4 fruit fly cellular contexts compared by ENCODE assay signal in the genomic region with DNA sequence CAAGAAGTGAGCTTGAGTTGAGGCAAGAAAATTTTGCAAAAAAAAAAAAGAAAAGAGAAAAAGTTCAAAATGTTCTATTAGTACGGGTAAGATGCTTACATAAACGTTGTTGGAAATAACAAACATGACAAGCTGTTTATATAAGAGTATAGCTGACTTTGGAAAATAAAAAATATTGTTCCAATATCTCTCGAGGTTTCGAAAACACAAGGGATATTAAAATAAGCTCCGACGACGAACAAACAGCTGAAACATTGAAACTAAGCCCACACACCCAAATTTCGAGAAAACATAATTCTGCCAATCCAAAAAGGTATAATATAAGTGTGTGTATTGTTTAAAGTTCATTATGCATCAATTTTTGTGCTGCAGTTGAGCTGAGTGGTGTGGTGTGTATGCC.
A peak's percentile ranks its signal among the peaks of the same experiment; 100 is the strongest.
TF ChIP-seq lines count a peak whose summit lies in the region.

No protein-coding gene starts in this region.

- TF ChIP-seq CTCF in whole organism, embryonic (GFP tag; optimal IDR thresholded peaks at IDR 0.05; lab: Kevin White, UChicago), result no peak

TF ChIP-seq in whole organism, embryonic, 481 proteins besides CTCF, POLR2A, EP300 and RAD21:
- TF ChIP-seq crp (GFP tag; optimal IDR thresholded peaks at IDR 0.05; lab: Kevin White, UChicago), result no peak
- TF ChIP-seq Pdp1 (GFP tag; optimal IDR thresholded peaks at IDR 0.05; lab: Kevin White, UChicago), result peak in 1 of 2 experiments; percentile 3
- peak; percentile 31 for TF ChIP-seq sens (GFP tag; lab: Kevin White, UChicago)

TF ChIP-seq in whole organism, prepupa, 60 proteins besides CTCF, POLR2A, EP300 and RAD21 (continues in another document):
- TF ChIP-seq CG10631 (GFP tag; optimal IDR thresholded peaks at IDR 0.05; lab: Kevin White, UChicago) (peak; percentile 29), Sox15 (GFP tag; optimal IDR thresholded peaks at IDR 0.05; lab: Kevin White, UChicago) (peak; percentile 38), Eip75B (GFP tag; optimal IDR thresholded peaks at IDR 0.05; lab: Kevin White, UChicago) (peak; percentile 24), CG8632 (GFP tag; optimal IDR thresholded peaks at IDR 0.05; lab: Kevin White, UChicago) (peak; percentile 33), CG6808 (GFP tag; optimal IDR thresholded peaks at IDR 0.05; lab: Kevin White, UChicago) (peak; percentile 42), CG34406 (GFP tag; optimal IDR thresholded peaks at IDR 0.05; lab: Kevin White, UChicago) (peak; percentile 54), CG8319 (GFP tag; optimal IDR thresholded peaks at IDR 0.05; lab: Kevin White, UChicago) (no peak), Ets96B (tag; optimal IDR thresholded peaks at IDR 0.05; lab: Kevin White, UChicago) (no peak), salr (GFP tag; optimal IDR thresholded peaks at IDR 0.05; lab: Kevin White, UChicago) (peak in 1 of 2 experiments; percentile 45), ss (GFP tag; optimal IDR thresholded peaks at IDR 0.05; lab: Kevin White, UChicago) (peak in 1 of 2 experiments; percentile 11), lz (GFP tag; optimal IDR thresholded peaks at IDR 0.05; lab: Kevin White, UChicago) (peak; percentile 54), Lpt (GFP tag; optimal IDR thresholded peaks at IDR 0.05; lab: Kevin White, UChicago) (no peak), CG11294 (GFP tag; IDR thresholded peaks at IDR 0.05; lab: Robert Waterston, UW) (no peak), eg (GFP tag; IDR thresholded peaks at IDR 0.05; lab: Robert Waterston, UW) (no peak; the same call in 2 of the 3 replicates), Gug (GFP tag; IDR thresholded peaks at IDR 0.05; lab: Robert Waterston, UW) (no peak), CG16779 (tag; optimal IDR thresholded peaks at IDR 0.05; lab: Kevin White, UChicago) (no peak), pdm3 (GFP tag; optimal IDR thresholded peaks at IDR 0.05; lab: Kevin White, UChicago) (peak; percentile 53), Eip93F (GFP tag; optimal IDR thresholded peaks at IDR 0.05; lab: Kevin White, UChicago) (no peak), Ets21C (GFP tag; optimal IDR thresholded peaks at IDR 0.05; lab: Kevin White, UChicago) (peak; percentile 19), CG9139 (GFP tag; optimal IDR thresholded peaks at IDR 0.05; lab: Kevin White, UChicago) (no peak), CG32006 (GFP tag; optimal IDR thresholded peaks at IDR 0.05; lab: Kevin White, UChicago) (peak; percentile 63), CG6276 (GFP tag; optimal IDR thresholded peaks at IDR 0.05; lab: Kevin White, UChicago) (peak; percentile 41), CG3032 (tag; optimal IDR thresholded peaks at IDR 0.05; lab: Kevin White, UChicago) (no peak), dsx (GFP tag; optimal IDR thresholded peaks at IDR 0.05; lab: Kevin White, UChicago; ENCODE audit: poor library complexity, severe bottlenecking) (no peak), CG7368 (GFP tag; optimal IDR thresholded peaks at IDR 0.05; lab: Kevin White, UChicago) (peak; percentile 13), CG6163 (GFP tag; IDR thresholded peaks at IDR 0.05; lab: Robert Waterston, UW) (0 out of 3 replicates have a peak, but pooled peaks have one; percentile 14), CG31627 (GFP tag; optimal IDR thresholded peaks at IDR 0.05; lab: Kevin White, UChicago) (peak; percentile 46)

TF ChIP-seq in whole organism, pupa, 21 proteins besides CTCF, POLR2A, EP300 and RAD21:
- no peak for TF ChIP-seq CG13204 (GFP tag; optimal IDR thresholded peaks at IDR 0.05; lab: Kevin White, UChicago)
- TF ChIP-seq Ets98B (GFP tag; IDR thresholded peaks at IDR 0.05; lab: Robert Waterston, UW), result no peak
- no peak for TF ChIP-seq EcR (GFP tag; optimal IDR thresholded peaks at IDR 0.05; lab: Kevin White, UChicago)
- TF ChIP-seq Snoo (tag; optimal IDR thresholded peaks at IDR 0.05; lab: Kevin White, UChicago), result peak; percentile 16
- peak; percentile 40 for TF ChIP-seq CG8159 (tag; optimal IDR thresholded peaks at IDR 0.05; lab: Kevin White, UChicago)
- peak; percentile 4 for TF ChIP-seq Pif1B (GFP tag; optimal IDR thresholded peaks at IDR 0.05; lab: Kevin White, UChicago)
- TF ChIP-seq CG9948 (tag; optimal IDR thresholded peaks at IDR 0.05; lab: Kevin White, UChicago), result peak; percentile 17
- peak; percentile 37 for TF ChIP-seq CG8301 (tag; optimal IDR thresholded peaks at IDR 0.05; lab: Kevin White, UChicago)
- TF ChIP-seq gl (tag; optimal IDR thresholded peaks at IDR 0.05; lab: Kevin White, UChicago), result no peak
- TF ChIP-seq Pif1A (GFP tag; optimal IDR thresholded peaks at IDR 0.05; lab: Kevin White, UChicago), result peak; percentile 19
- peak; percentile 15 for TF ChIP-seq CG17806 (tag; optimal IDR thresholded peaks at IDR 0.05; lab: Kevin White, UChicago)
- TF ChIP-seq CG15710 (tag; optimal IDR thresholded peaks at IDR 0.05; lab: Kevin White, UChicago), result peak; percentile 36
- TF ChIP-seq CG14655 (GFP tag; optimal IDR thresholded peaks at IDR 0.05; lab: Kevin White, UChicago), result peak; percentile 63
- no peak for TF ChIP-seq D1 (tag; optimal IDR thresholded peaks at IDR 0.05; lab: Kevin White, UChicago)
- peak; percentile 43; the same call in 1 of the 3 replicates for TF ChIP-seq fd96Ca (GFP tag; IDR thresholded peaks at IDR 0.05; lab: Robert Waterston, UW)

TF ChIP-seq in whole organism, wandering third instar larva, 38 proteins besides CTCF, POLR2A, EP300 and RAD21:
- no peak for TF ChIP-seq usp (GFP tag; optimal IDR thresholded peaks at IDR 0.05; lab: Kevin White, UChicago)
- TF ChIP-seq Vsx2 (GFP tag; optimal IDR thresholded peaks at IDR 0.05; lab: Kevin White, UChicago; ENCODE audit: partially characterized antibody), result no peak
- TF ChIP-seq Dfd (GFP tag; optimal IDR thresholded peaks at IDR 0.05; lab: Kevin White, UChicago), result no peak
- no peak for TF ChIP-seq Hr78 (GFP tag; optimal IDR thresholded peaks at IDR 0.05; lab: Kevin White, UChicago)
- TF ChIP-seq Hr83 (GFP tag; optimal IDR thresholded peaks at IDR 0.05; lab: Kevin White, UChicago; ENCODE audit: poor library complexity, severe bottlenecking), result no peak
- no peak for TF ChIP-seq HLH106 (tag; optimal IDR thresholded peaks at IDR 0.05; lab: Kevin White, UChicago)
- no peak for TF ChIP-seq dl (GFP tag; optimal IDR thresholded peaks at IDR 0.05; lab: Kevin White, UChicago; ENCODE audit: insufficient read depth in 1 of 2, partially characterized antibody in 2 of 2)
- TF ChIP-seq ey (GFP tag; optimal IDR thresholded peaks at IDR 0.05; lab: Kevin White, UChicago), result no peak
- peak; percentile 49 for TF ChIP-seq Sp1 (GFP tag; optimal IDR thresholded peaks at IDR 0.05; lab: Kevin White, UChicago)
- TF ChIP-seq br (GFP tag; optimal IDR thresholded peaks at IDR 0.05; lab: Kevin White, UChicago), result peak; percentile 26
- no peak for TF ChIP-seq CrebA (GFP tag; optimal IDR thresholded peaks at IDR 0.05; lab: Kevin White, UChicago; ENCODE audit: borderline replicate concordance)
- no peak for TF ChIP-seq Dif (GFP tag; optimal IDR thresholded peaks at IDR 0.05; lab: Kevin White, UChicago; ENCODE audit: partially characterized antibody)
- TF ChIP-seq tai (GFP tag; optimal IDR thresholded peaks at IDR 0.05; lab: Kevin White, UChicago), result no peak
- no peak for TF ChIP-seq jim (GFP tag; optimal IDR thresholded peaks at IDR 0.05; lab: Kevin White, UChicago)
- peak; percentile 15 for TF ChIP-seq h (GFP tag; optimal IDR thresholded peaks at IDR 0.05; lab: Kevin White, UChicago)
- no peak for TF ChIP-seq GATAd (GFP tag; optimal IDR thresholded peaks at IDR 0.05; lab: Kevin White, UChicago)
- TF ChIP-seq foxo (GFP tag; optimal IDR thresholded peaks at IDR 0.05; lab: Kevin White, UChicago), result peak in 1 of 2 experiments; percentile 36
- peak; percentile 39 for TF ChIP-seq dmrt93B (GFP tag; optimal IDR thresholded peaks at IDR 0.05; lab: Kevin White, UChicago)
- no peak for TF ChIP-seq dsf (GFP tag; optimal IDR thresholded peaks at IDR 0.05; lab: Kevin White, UChicago; ENCODE audit: borderline replicate concordance)
- TF ChIP-seq Jra (GFP tag; optimal IDR thresholded peaks at IDR 0.05; lab: Kevin White, UChicago), result no peak

Comparison
In these comparisons a context has a peak if more than half of its experiments do, and no peak if none do; other contexts are left out.
1. Of the 7 proteins assayed by ChIP-seq in both whole organism, embryonic and whole organism, prepupa: peak only in whole organism, embryonic: none; only in whole organism, prepupa: Hr39 and Sox102F; in both: none; in neither: 5.